Fruit fly (Drosophila melanogaster) whole organism, embryonic: ENCODE data around the gene CG33111.
A peak's percentile ranks its signal among the peaks of the same experiment; 100 is the strongest.

ENCODE experiments used
- ATbp ChIP-seq: fragments of 200-800 bp; sonication (Bioruptor generic); optimal IDR thresholded peaks from 2 replicates; lab custom pipeline; 2017; ENCODE audit warnings: missing biosample characterization, mild to moderate bottlenecking, missing genetic modification characterization, missing genetic modification reagents
- Adf1 ChIP-seq: fragments of 200-800 bp; sonication (Bioruptor generic); IDR thresholded peaks from 2 replicates; pipeline ENCODE4 v1.3.6; 2022; ENCODE audit warnings: missing biosample characterization, missing genetic modification characterization
- Antp ChIP-seq: fragments of 200-800 bp; sonication (Bioruptor generic); optimal IDR thresholded peaks from 3 replicates; lab custom pipeline; 2016; ENCODE audit warnings: missing biosample characterization, missing genetic modification characterization
- B-H2 ChIP-seq: fragments of 200-800 bp; sonication (Bioruptor generic); optimal IDR thresholded peaks from 2 replicates; lab custom pipeline; 2018; ENCODE audit warnings: missing biosample characterization, mild to moderate bottlenecking, missing genetic modification characterization
- Blimp-1 ChIP-seq: fragments of 200-800 bp; sonication (Bioruptor generic); optimal IDR thresholded peaks from 3 replicates; lab custom pipeline; 2018; ENCODE audit warnings: missing biosample characterization, missing genetic modification characterization, mild to moderate bottlenecking, moderate library complexity, missing genetic modification reagents
- CG10462 ChIP-seq: fragments of 200-800 bp; sonication (Bioruptor generic); optimal IDR thresholded peaks from 2 replicates; lab custom pipeline; 2016; ENCODE audit warnings: missing biosample characterization, missing genetic modification characterization
- CG11560 ChIP-seq: fragments of 200-800 bp; sonication (Bioruptor generic); IDR thresholded peaks from 3 replicates; pipeline ENCODE4 v1.3.6; 2022; ENCODE audit warnings: missing biosample characterization, missing genetic modification characterization
- CG12155 ChIP-seq: fragments of 200-800 bp; sonication (Bioruptor generic); optimal IDR thresholded peaks from 3 replicates; lab custom pipeline; 2016; ENCODE audit warnings: missing biosample characterization, missing genetic modification characterization
- CG13287 ChIP-seq: fragments of 200-800 bp; sonication (Bioruptor generic); IDR thresholded peaks from 2 replicates; pipeline ENCODE4 v1.3.6; 2022; ENCODE audit warnings: missing biosample characterization, missing genetic modification characterization; ENCODE audit not compliant: partially characterized antibody
- CG15073 ChIP-seq: fragments of 200-800 bp; sonication (Bioruptor generic); optimal IDR thresholded peaks from 2 replicates; lab custom pipeline; 2016; ENCODE audit warnings: missing biosample characterization, missing genetic modification characterization
- CG1529 ChIP-seq: fragments of 200-800 bp; sonication (Bioruptor generic); optimal IDR thresholded peaks from 3 replicates; lab custom pipeline; 2018; ENCODE audit warnings: missing biosample characterization, missing genetic modification characterization
- CG15514 ChIP-seq: fragments of 200-800 bp; sonication (Bioruptor generic); optimal IDR thresholded peaks from 3 replicates; lab custom pipeline; 2017; ENCODE audit warnings: missing biosample characterization, missing genetic modification characterization, mild to moderate bottlenecking, moderate library complexity, missing genetic modification reagents
- CG16863 ChIP-seq: fragments of 200-800 bp; sonication (Bioruptor generic); optimal IDR thresholded peaks from 3 replicates; lab custom pipeline; 2016; ENCODE audit warnings: missing biosample characterization, missing genetic modification characterization
- CG2202 ChIP-seq: fragments of 200-800 bp; sonication (Bioruptor generic); optimal IDR thresholded peaks from 2 replicates; lab custom pipeline; 2018; ENCODE audit warnings: missing biosample characterization, mild to moderate bottlenecking, missing genetic modification characterization
- CG2875 ChIP-seq: fragments of 200-800 bp; sonication (Bioruptor generic); optimal IDR thresholded peaks from 2 replicates; lab custom pipeline; 2017; ENCODE audit warnings: missing biosample characterization, mild to moderate bottlenecking, missing genetic modification characterization, missing genetic modification reagents
- CG31224 ChIP-seq: fragments of 200-800 bp; sonication (Bioruptor generic); IDR thresholded peaks from 2 replicates; pipeline ENCODE4 v1.3.6; 2022; ENCODE audit warnings: missing biosample characterization, missing genetic modification characterization
- CG3163 ChIP-seq: fragments of 200-800 bp; sonication (Bioruptor generic); optimal IDR thresholded peaks from 3 replicates; lab custom pipeline; 2016; ENCODE audit warnings: missing biosample characterization, missing genetic modification characterization
- CG3281 ChIP-seq: fragments of 200-800 bp; sonication (Bioruptor generic); optimal IDR thresholded peaks from 3 replicates; lab custom pipeline; 2017; ENCODE audit warnings: missing biosample characterization, mild to moderate bottlenecking, missing genetic modification characterization
- CG34376 ChIP-seq: fragments of 200-800 bp; sonication (Bioruptor generic); optimal IDR thresholded peaks from 2 replicates; lab custom pipeline; 2018; ENCODE audit warnings: missing biosample characterization, mild to moderate bottlenecking, missing genetic modification characterization
- CG43689 ChIP-seq: fragments of 200-800 bp; sonication (Bioruptor generic); IDR thresholded peaks from 2 replicates; pipeline ENCODE4 v1.3.6; 2022; ENCODE audit warnings: missing biosample characterization, missing genetic modification characterization
- CG5245 ChIP-seq: fragments of 200-800 bp; sonication (Bioruptor generic); optimal IDR thresholded peaks from 3 replicates; lab custom pipeline; 2016; ENCODE audit warnings: missing biosample characterization, missing genetic modification characterization
- CG6175 ChIP-seq: fragments of 200-800 bp; sonication (Bioruptor generic); IDR thresholded peaks from 3 replicates; pipeline ENCODE4 v1.3.6; 2022; ENCODE audit warnings: missing biosample characterization, missing genetic modification characterization
- CHES-1-like ChIP-seq: fragments of 200-800 bp; sonication (Bioruptor generic); optimal IDR thresholded peaks from 2 replicates; lab custom pipeline; 2016; ENCODE audit warnings: missing biosample characterization, missing genetic modification characterization
- D19B ChIP-seq: fragments of 200-800 bp; sonication (Bioruptor generic); optimal IDR thresholded peaks from 2 replicates; lab custom pipeline; 2017; ENCODE audit warnings: missing biosample characterization, mild to moderate bottlenecking, missing genetic modification characterization
- Dref ChIP-seq: fragments of 200-800 bp; sonication (Bioruptor generic); IDR thresholded peaks from 2 replicates; pipeline ENCODE4 v1.3.6; 2022; ENCODE audit warnings: missing biosample characterization, missing genetic modification characterization
- Fer2 ChIP-seq: fragments of 200-800 bp; sonication (Bioruptor generic); optimal IDR thresholded peaks from 2 replicates; lab custom pipeline; 2018; ENCODE audit warnings: missing biosample characterization, mild to moderate bottlenecking, missing genetic modification characterization, moderate library complexity
- HLH3B ChIP-seq: fragments of 200-800 bp; sonication (Bioruptor generic); IDR thresholded peaks from 2 replicates; pipeline ENCODE4 v1.3.6; 2022; ENCODE audit warnings: missing biosample characterization, missing genetic modification characterization
- HmgD ChIP-seq: fragments of 200-800 bp; sonication (Bioruptor generic); optimal IDR thresholded peaks from 3 replicates; lab custom pipeline; 2016; ENCODE audit warnings: missing biosample characterization, missing genetic modification characterization
- Lim3 ChIP-seq: fragments of 200-800 bp; sonication (Bioruptor generic); IDR thresholded peaks from 2 replicates; pipeline ENCODE4 v1.3.6; 2022; ENCODE audit warnings: missing biosample characterization, missing genetic modification characterization
- MBD-R2 ChIP-seq: fragments of 200-800 bp; sonication (Bioruptor generic); IDR thresholded peaks from 2 replicates; pipeline ENCODE4 v1.3.6; 2022; ENCODE audit warnings: missing biosample characterization, missing genetic modification characterization
- MESR4 ChIP-seq: fragments of 200-800 bp; sonication (Bioruptor generic); optimal IDR thresholded peaks from 2 replicates; lab custom pipeline; 2018; ENCODE audit warnings: missing biosample characterization, mild to moderate bottlenecking, missing genetic modification characterization, moderate library complexity
- MTF-1 ChIP-seq: fragments of 200-800 bp; sonication (Bioruptor generic); optimal IDR thresholded peaks from 2 replicates; lab custom pipeline; 2018; ENCODE audit warnings: missing biosample characterization, mild to moderate bottlenecking, missing genetic modification characterization, borderline replicate concordance
- Neu2 ChIP-seq: fragments of 200-800 bp; sonication (Bioruptor generic); optimal IDR thresholded peaks from 3 replicates; lab custom pipeline; 2016; ENCODE audit warnings: missing biosample characterization, missing genetic modification characterization, borderline replicate concordance
- Ptx1 ChIP-seq: fragments of 200-800 bp; sonication (Bioruptor generic); IDR thresholded peaks from 2 replicates; pipeline ENCODE4 v1.3.6; 2022; ENCODE audit warnings: missing biosample characterization, missing genetic modification characterization
- TFAM ChIP-seq: fragments of 200-800 bp; sonication (Bioruptor generic); optimal IDR thresholded peaks from 2 replicates; lab custom pipeline; 2017; ENCODE audit warnings: missing biosample characterization, missing genetic modification characterization, inconsistent platforms
- Usf ChIP-seq: fragments of 200-800 bp; sonication (Bioruptor generic); optimal IDR thresholded peaks from 2 replicates; lab custom pipeline; 2017; ENCODE audit warnings: missing genotype, missing biosample characterization, missing genetic modification characterization
- Xbp1 ChIP-seq: fragments of 200-800 bp; sonication (Bioruptor generic); optimal IDR thresholded peaks from 3 replicates; lab custom pipeline; 2016; ENCODE audit warnings: missing biosample characterization, mild to moderate bottlenecking, missing genetic modification characterization
- amos ChIP-seq: fragments of 200-800 bp; sonication (Bioruptor generic); IDR thresholded peaks from 2 replicates; pipeline ENCODE4 v1.3.6; 2022; ENCODE audit warnings: missing biosample characterization, missing genetic modification characterization; ENCODE audit not compliant: partially characterized antibody
- chinmo ChIP-seq: fragments of 200-800 bp; sonication (Bioruptor generic); IDR thresholded peaks from 4 replicates; pipeline ENCODE4 v1.3.6; 2022; ENCODE audit warnings: missing biosample characterization, missing genetic modification characterization; ENCODE audit not compliant: partially characterized antibody
- croc ChIP-seq: fragments of 200-800 bp; sonication (Bioruptor generic); conservative IDR thresholded peaks from 3 replicates; pipeline ENCODE4 v1.3.6; 2022; ENCODE audit warnings: missing biosample characterization, missing genetic modification characterization
- cwo ChIP-seq: fragments of 200-800 bp; sonication (Bioruptor generic); optimal IDR thresholded peaks from 3 replicates; lab custom pipeline; 2017; ENCODE audit warnings: missing biosample characterization, missing genetic modification characterization, mild to moderate bottlenecking, moderate library complexity, missing genetic modification reagents
- dimm ChIP-seq: fragments of 200-800 bp; sonication (Bioruptor generic); IDR thresholded peaks from 2 replicates; pipeline ENCODE4 v1.3.6; 2022; ENCODE audit warnings: missing biosample characterization, missing genetic modification characterization
- esg ChIP-seq: fragments of 200-800 bp; sonication (Bioruptor generic); conservative IDR thresholded peaks from 2 replicates; pipeline ENCODE4 v1.3.6; 2022; ENCODE audit warnings: missing biosample characterization, missing genetic modification characterization
- fu2 ChIP-seq: fragments of 200-800 bp; sonication (Bioruptor generic); optimal IDR thresholded peaks from 2 replicates; lab custom pipeline; 2016; ENCODE audit warnings: missing biosample characterization, missing genetic modification characterization
- hth ChIP-seq: fragments of >200 bp; optimal IDR thresholded peaks from 2 replicates; lab custom pipeline; 2017; ENCODE audit warnings: inconsistent platforms
- lola ChIP-seq, 3 experiments: fragments of >200 bp in 2 of 3; fragments of 200-800 bp in 1 of 3; sonication (Bioruptor generic) in 1 of 3; optimal IDR thresholded peaks; 2 replicates each; lab custom pipeline; 2017 to 2019; ENCODE audit warnings: missing biosample characterization in 3 of 3, missing genetic modification characterization in 3 of 3, mild to moderate bottlenecking in 1 of 3, moderate library complexity in 1 of 3
- maf-S ChIP-seq: fragments of 200-800 bp; sonication (Bioruptor generic); optimal IDR thresholded peaks from 2 replicates; lab custom pipeline; 2016; ENCODE audit warnings: missing biosample characterization, missing genetic modification characterization
- psq ChIP-seq: fragments of 200-800 bp; sonication (Bioruptor generic); optimal IDR thresholded peaks from 2 replicates; lab custom pipeline; 2017; ENCODE audit warnings: missing biosample characterization, missing genetic modification characterization
- sd ChIP-seq: fragments of 200-800 bp; sonication (Bioruptor generic); optimal IDR thresholded peaks from 3 replicates; lab custom pipeline; 2018; ENCODE audit warnings: missing biosample characterization, mild to moderate bottlenecking, missing genetic modification characterization, moderate library complexity
- sima ChIP-seq: fragments of 200-800 bp; sonication (Bioruptor generic); optimal IDR thresholded peaks from 2 replicates; lab custom pipeline; 2016; ENCODE audit warnings: missing biosample characterization, missing genetic modification characterization
- wek ChIP-seq: fragments of 200-800 bp; sonication (Bioruptor generic); optimal IDR thresholded peaks from 3 replicates; lab custom pipeline; 2018; ENCODE audit warnings: missing biosample characterization, mild to moderate bottlenecking, missing genetic modification characterization, moderate library complexity

The CG33111 gene

dm6 chr3R:23752728-23753127 lies 66.3 kb downstream of the CG33111 start, which contains the start of the genes RanBP3 and Rpt5 (continued):
- TF ChIP-seq Ptx1 (GFP tag; lab: Robert Waterston, UW): 0 out of 2 replicates have a peak, but pooled peaks have one; percentile 9
- TF ChIP-seq esg (GFP tag; lab: Robert Waterston, UW): no peak
- TF ChIP-seq HLH3B (GFP tag; lab: Robert Waterston, UW): no peak
- TF ChIP-seq B-H2 (GFP tag; lab: Kevin White, UChicago): peak; percentile 65
- TF ChIP-seq fu2 (GFP tag; lab: Kevin White, UChicago): peak; percentile 61
- TF ChIP-seq CG1529 (GFP tag; lab: Kevin White, UChicago): no peak
- peak; percentile 89 for TF ChIP-seq MESR4 (GFP tag; lab: Kevin White, UChicago)
- TF ChIP-seq sd (tag; lab: Kevin White, UChicago): no peak
- TF ChIP-seq wek (GFP tag; lab: Kevin White, UChicago): no peak
- TF ChIP-seq croc (GFP tag; lab: Robert Waterston, UW): no peak
- TF ChIP-seq CG16863 (GFP tag; lab: Kevin White, UChicago): no peak
- no peak for TF ChIP-seq Fer2 (tag; lab: Kevin White, UChicago)
- TF ChIP-seq dimm (GFP tag; lab: Robert Waterston, UW): no peak
- peak; percentile 55 for TF ChIP-seq HmgD
- TF ChIP-seq CG11560: no peak
- TF ChIP-seq Xbp1 (GFP tag; lab: Kevin White, UChicago): peak; percentile 55
- TF ChIP-seq Dref (GFP tag; lab: Robert Waterston, UW): peak; percentile 95
- TF ChIP-seq CG10462 (GFP tag; lab: Kevin White, UChicago): peak; percentile 0
- peak; percentile 47 for TF ChIP-seq Adf1 (GFP tag; lab: Robert Waterston, UW)
- no peak for TF ChIP-seq CG31224 (GFP tag; lab: Robert Waterston, UW)
- TF ChIP-seq CG12155 (GFP tag; lab: Kevin White, UChicago): peak; percentile 61
- TF ChIP-seq Antp: peak; percentile 61
- TF ChIP-seq CG43689 (GFP tag; lab: Robert Waterston, UW): no peak
- peak; percentile 63 for TF ChIP-seq maf-S (GFP tag; lab: Kevin White, UChicago)
- TF ChIP-seq cwo (GFP tag; lab: Kevin White, UChicago): no peak
- TF ChIP-seq CHES-1-like (GFP tag; lab: Kevin White, UChicago): peak; percentile 86
- peak; percentile 57 for TF ChIP-seq CG3281 (GFP tag; lab: Kevin White, UChicago)
- no peak for TF ChIP-seq psq (GFP tag; lab: Kevin White, UChicago)
- TF ChIP-seq amos: peak; percentile 86
- peak; percentile 7 for TF ChIP-seq CG5245
- no peak for TF ChIP-seq CG2202 (tag; lab: Kevin White, UChicago)
- TF ChIP-seq CG3163 (GFP tag; lab: Kevin White, UChicago): peak; percentile 63
- no peak for TF ChIP-seq hth (lab: Kevin White, UChicago)
- no peak for TF ChIP-seq Blimp-1 (GFP tag; lab: Kevin White, UChicago)
- TF ChIP-seq sima (GFP tag; lab: Kevin White, UChicago): no peak
- TF ChIP-seq MBD-R2 (GFP tag; lab: Robert Waterston, UW): peak; percentile 95
- TF ChIP-seq CG34376 (GFP tag; lab: Kevin White, UChicago): peak; percentile 59
- TF ChIP-seq Neu2 (GFP tag; lab: Kevin White, UChicago): peak; percentile 33
- peak; percentile 8 for TF ChIP-seq CG15073 (GFP tag; lab: Kevin White, UChicago)
- peak; percentile 71 for TF ChIP-seq CG15514 (GFP tag; lab: Kevin White, UChicago)
- TF ChIP-seq CG6175: no peak; the same call in 2 of the 3 replicates
- no peak for TF ChIP-seq TFAM (GFP tag; lab: Kevin White, UChicago)
- no peak for TF ChIP-seq lola (GFP tag; optimal IDR thresholded peaks at IDR 0.05; lab: Kevin White, UChicago)
- no peak for TF ChIP-seq CG2875
- no peak for TF ChIP-seq ATbp (GFP tag; lab: Kevin White, UChicago)
- TF ChIP-seq chinmo (GFP tag; lab: Robert Waterston, UW): peak; percentile 69; the same call in 1 of the 4 replicates
- TF ChIP-seq MTF-1 (GFP tag; lab: Kevin White, UChicago): no peak
- TF ChIP-seq Usf: no peak
- TF ChIP-seq D19B (GFP tag; lab: Kevin White, UChicago): peak; percentile 8
- TF ChIP-seq CG13287: peak; percentile 88
- no peak for TF ChIP-seq Lim3 (GFP tag; lab: Robert Waterston, UW)
